Fruit fly (Drosophila melanogaster) whole organism, pupa: ENCODE measurements around the gene CG7568.

Experiments used
- CG10348 ChIP-seq: fragments of 200-800 bp; sonication (Bioruptor generic); IDR thresholded peaks from 2 replicates; pipeline ENCODE4 v1.3.6; 2022; ENCODE audit warnings: missing biosample characterization, missing genetic modification characterization
- CG12605 ChIP-seq: fragments of 200-800 bp; sonication (Bioruptor generic); IDR thresholded peaks from 2 replicates; pipeline ENCODE4 v1.3.6; 2022; ENCODE audit warnings: missing biosample characterization, missing genetic modification characterization
- CG17806 ChIP-seq: fragments of 200-800 bp; sonication (Bioruptor generic); optimal IDR thresholded peaks from 2 replicates; lab custom pipeline; 2018; ENCODE audit warnings: missing biosample characterization, mild to moderate bottlenecking, missing genetic modification characterization, moderate library complexity
- CG32121 ChIP-seq: fragments of 200-800 bp; sonication (Bioruptor generic); IDR thresholded peaks from 2 replicates; pipeline ENCODE4 v1.3.6; 2022; ENCODE audit warnings: missing biosample characterization, missing genetic modification characterization
- CG4496 ChIP-seq: fragments of 200-800 bp; sonication (Bioruptor generic); IDR thresholded peaks from 3 replicates; pipeline ENCODE4 v1.3.6; 2022; ENCODE audit warnings: missing biosample characterization, missing genetic modification characterization
- CG8159 ChIP-seq: fragments of 200-800 bp; sonication (Bioruptor generic); optimal IDR thresholded peaks from 3 replicates; lab custom pipeline; 2018; ENCODE audit warnings: missing biosample characterization, mild to moderate bottlenecking, missing genetic modification characterization, moderate library complexity
- D1 ChIP-seq: fragments of 200-800 bp; sonication (Bioruptor generic); optimal IDR thresholded peaks from 2 replicates; lab custom pipeline; 2018; ENCODE audit warnings: missing biosample characterization, mild to moderate bottlenecking, missing genetic modification characterization, moderate library complexity
- Ets98B ChIP-seq: fragments of 200-800 bp; sonication (Bioruptor generic); IDR thresholded peaks from 2 replicates; pipeline ENCODE4 v1.3.6; 2022; ENCODE audit warnings: missing biosample characterization, missing genetic modification characterization
- Pif1A ChIP-seq: fragments of 200-800 bp; sonication (Bioruptor generic); optimal IDR thresholded peaks from 3 replicates; lab custom pipeline; 2016; ENCODE audit warnings: missing biosample characterization, missing genetic modification characterization
- Pif1B ChIP-seq: fragments of 200-800 bp; sonication (Bioruptor generic); optimal IDR thresholded peaks from 3 replicates; lab custom pipeline; 2016; ENCODE audit warnings: missing biosample characterization, missing genetic modification characterization
- fd96Ca ChIP-seq: fragments of 200-800 bp; sonication (Bioruptor generic); IDR thresholded peaks from 3 replicates; pipeline ENCODE4 v1.3.6; 2022; ENCODE audit warnings: missing biosample characterization, missing genetic modification characterization
- gl ChIP-seq: fragments of 200-800 bp; sonication (Bioruptor generic); optimal IDR thresholded peaks from 2 replicates; lab custom pipeline; 2018; ENCODE audit warnings: missing biosample characterization, mild to moderate bottlenecking, missing genetic modification characterization

DNA sequence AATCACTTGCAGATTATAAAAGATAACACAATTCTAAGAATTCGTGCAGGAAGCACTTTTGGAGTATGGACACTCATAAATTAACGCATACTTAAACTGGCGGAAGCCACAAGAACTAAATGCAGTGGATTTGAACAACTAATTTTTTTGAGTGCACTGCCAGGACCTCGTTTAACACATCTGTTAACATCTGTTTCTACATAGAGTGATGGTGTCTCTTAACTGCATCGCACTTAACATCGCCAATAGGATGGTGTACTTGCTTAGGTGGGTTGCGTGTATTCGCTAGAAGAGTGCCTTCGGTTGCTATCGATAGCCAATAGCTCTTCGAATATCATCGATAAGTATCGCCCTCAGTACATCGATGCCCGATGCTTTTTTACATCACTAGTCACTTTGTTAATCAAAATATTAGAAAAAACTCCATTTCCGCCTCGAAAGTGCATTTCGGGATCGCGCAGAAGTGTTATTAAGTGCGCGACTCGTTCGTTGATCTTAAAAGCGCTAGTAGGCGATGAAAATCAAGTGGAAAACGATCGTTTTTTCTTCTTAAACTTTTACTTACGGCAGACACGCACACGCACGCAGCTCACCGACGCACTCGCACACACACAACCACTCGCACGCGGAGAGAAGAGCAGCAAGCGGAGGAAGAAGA is 9.1 kb downstream of the CG7568 start, which contains the start of gene alph:
- TF ChIP-seq CG4496 (peak; percentile 45; the same call in 2 of the 3 replicates), gl (no peak), D1 (no peak), Pif1B (GFP tag; lab: Kevin White, UChicago) (peak; percentile 29), Ets98B (no peak; the same call in 1 of the 2 replicates), CG12605 (peak; percentile 25; the same call in 1 of the 2 replicates), fd96Ca (no peak), CG17806 (tag; lab: Kevin White, UChicago) (peak; percentile 44), CG8159 (tag; lab: Kevin White, UChicago) (peak; percentile 43), CG32121 (no peak; the same call in 1 of the 2 replicates), CG10348 (GFP tag; lab: Robert Waterston, UW) (no peak), Pif1A (GFP tag; lab: Kevin White, UChicago) (peak; percentile 47)
